Fruit fly (Drosophila melanogaster): ENCODE results near the gene CG3062.
A peak's percentile ranks its signal among the peaks of the same experiment; 100 is the strongest.

CG3062 gene

DNA sequence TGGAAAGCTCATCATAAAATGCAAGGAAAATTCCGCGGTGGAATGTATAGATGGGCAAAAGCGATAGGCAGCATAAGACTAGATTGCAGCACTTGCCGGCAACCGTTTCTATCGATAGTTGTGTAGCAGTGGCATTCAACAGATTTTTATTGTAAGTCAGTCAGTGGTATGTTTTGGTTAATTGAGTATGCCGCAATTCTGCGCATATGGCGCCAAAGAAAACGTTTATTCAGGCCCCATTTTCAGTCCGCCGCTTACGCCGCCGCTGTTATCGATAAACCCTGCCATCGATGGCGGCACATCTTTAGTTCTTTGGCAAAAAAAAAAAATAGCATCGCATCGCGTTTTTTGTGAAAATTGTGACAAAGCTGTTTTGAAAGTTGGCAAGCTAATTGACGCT, 5.1 kb upstream of the CG3062 start, which contains the start of the genes Cbp80 and Torsin (continued):
- TF ChIP-seq lmd (GFP tag; IDR thresholded peaks at IDR 0.05) (0 out of 2 replicates have a peak, but pooled peaks have one; percentile 20), sqz (GFP tag; optimal IDR thresholded peaks at IDR 0.05) (peak; percentile 80), Hey (tag; optimal IDR thresholded peaks at IDR 0.05) (no peak), bcd (GFP tag; optimal IDR thresholded peaks at IDR 0.05) (no peak), Mes4 (GFP tag; optimal IDR thresholded peaks at IDR 0.05) (no peak), HLH4C (GFP tag; IDR thresholded peaks at IDR 0.05; ENCODE audit: partially characterized antibody) (peak; percentile 100), nerfin-2 (GFP tag; IDR thresholded peaks at IDR 0.05; ENCODE audit: partially characterized antibody) (peak; percentile 93), CG14441 (GFP tag; IDR thresholded peaks at IDR 0.05) (0 out of 2 replicates have a peak, but pooled peaks have one; percentile 31), crc (GFP tag; optimal IDR thresholded peaks at IDR 0.05) (no peak), so (GFP tag; IDR thresholded peaks at IDR 0.05) (no peak), chinmo (GFP tag; IDR thresholded peaks at IDR 0.05; ENCODE audit: partially characterized antibody) (peak; percentile 84; the same call in 2 of the 4 replicates), Taf1 (GFP tag; IDR thresholded peaks at IDR 0.05) (no peak), CG3163 (GFP tag; optimal IDR thresholded peaks at IDR 0.05) (no peak), CG1647 (GFP tag; optimal IDR thresholded peaks at IDR 0.05) (no peak), sens-2 (GFP tag; IDR thresholded peaks at IDR 0.05) (no peak), CG9727 (GFP tag; optimal IDR thresholded peaks at IDR 0.05) (peak; percentile 1), Ets65A (GFP tag) (peak; percentile 83), NFAT (GFP tag; IDR thresholded peaks at IDR 0.05) (no peak), CG10366 (GFP tag; IDR thresholded peaks at IDR 0.05) (no peak), inv (GFP tag; IDR thresholded peaks at IDR 0.05; ENCODE audit: partially characterized antibody) (peak; percentile 80), gsb (GFP tag; IDR thresholded peaks at IDR 0.05) (no peak), CG4360 (GFP tag; IDR thresholded peaks at IDR 0.05) (no peak), Med (GFP tag) (peak; percentile 81), nmo (GFP tag; optimal IDR thresholded peaks at IDR 0.05) (peak; percentile 42), CG6272 (GFP tag; IDR thresholded peaks at IDR 0.05) (no peak), Rfx (GFP tag; IDR thresholded peaks at IDR 0.05) (no peak), CG2116 (GFP tag; optimal IDR thresholded peaks at IDR 0.05) (peak; percentile 77), CG9797 (GFP tag; optimal IDR thresholded peaks at IDR 0.05) (peak; percentile 3), CG2129 (GFP tag; IDR thresholded peaks at IDR 0.05; ENCODE audit: partially characterized antibody) (peak; percentile 67), CG8388 (GFP tag; optimal IDR thresholded peaks at IDR 0.05) (no peak), CG10267 (tag; optimal IDR thresholded peaks at IDR 0.05) (peak; percentile 26), Dp (GFP tag; optimal IDR thresholded peaks at IDR 0.05) (peak; percentile 46), gfzf (GFP tag; optimal IDR thresholded peaks at IDR 0.05) (peak; percentile 23), Bgb (GFP tag; IDR thresholded peaks at IDR 0.05; ENCODE audit: partially characterized antibody) (peak; percentile 85), HmgZ (tag; optimal IDR thresholded peaks at IDR 0.05) (peak; percentile 19), YL-1 (GFP tag; optimal IDR thresholded peaks at IDR 0.05) (peak; percentile 7), CG1024 (GFP tag; IDR thresholded peaks at IDR 0.05) (no peak), sc (optimal IDR thresholded peaks at IDR 0.05) (no peak), sc (GFP tag; optimal IDR thresholded peaks at IDR 0.05) (no peak), tna (GFP tag; IDR thresholded peaks at IDR 0.05; ENCODE audit: partially characterized antibody) (peak; percentile 90), sim (GFP tag; IDR thresholded peaks at IDR 0.05) (no peak), CG5180 (GFP tag; optimal IDR thresholded peaks at IDR 0.05) (no peak), grau (tag; optimal IDR thresholded peaks at IDR 0.05) (peak; percentile 11), phol (tag; optimal IDR thresholded peaks at IDR 0.05) (peak; percentile 34), CG18262 (tag; optimal IDR thresholded peaks at IDR 0.05) (no peak), zen (tag; optimal IDR thresholded peaks at IDR 0.05) (peak; percentile 8), CG10147 (GFP tag; optimal IDR thresholded peaks at IDR 0.05) (peak; percentile 1), CG9932 (GFP tag; IDR thresholded peaks at IDR 0.05) (peak; percentile 45; the same call in 1 of the 2 replicates), GATAe (GFP tag; conservative IDR thresholded peaks at IDR 0.05) (no peak), CG18476 (GFP tag; optimal IDR thresholded peaks at IDR 0.05) (no peak), Dref (GFP tag; IDR thresholded peaks at IDR 0.05) (peak; percentile 73)

Data from whole organism, embryonic.